Worm (Caenorhabditis elegans) whole organism, L1 larva: ENCODE results near the gene Y66A7A.9.

ENCODE experiments used
- dpl-1 ChIP-seq, 3 experiments: fragments of 150-350 bp in 2 of 3; sonication (generic microtip) in 1 of 3; optimal IDR thresholded peaks; 2 replicates each; lab custom pipeline; 2014 to 2017; ENCODE audit warnings: missing biosample characterization in 3 of 3, missing genetic modification characterization in 3 of 3, missing genetic modification reagents in 3 of 3
- jun-1 ChIP-seq: fragments of 150-350 bp; optimal IDR thresholded peaks from 2 replicates; lab custom pipeline; 2014; ENCODE audit warnings: missing biosample characterization, missing genetic modification reagents, missing genetic modification characterization
- lsy-2 ChIP-seq, 2 experiments: fragments of 150-350 bp; optimal IDR thresholded peaks; 2 replicates each; lab custom pipeline; 2014; ENCODE audit warnings: missing biosample characterization in 2 of 2, missing genetic modification characterization in 2 of 2
- mab-9 ChIP-seq: fragments of 200-800 bp; sonication (Bioruptor generic); IDR thresholded peaks from 2 replicates; pipeline ENCODE4 v1.3.6; 2022; ENCODE audit warnings: missing genetic modification reagents, missing genetic modification characterization, missing compliant biosample characterization
- nhr-12 ChIP-seq: sonication (generic microtip); optimal IDR thresholded peaks from 2 replicates; lab custom pipeline; 2017; ENCODE audit warnings: missing biosample characterization, missing genetic modification characterization
- nhr-237 ChIP-seq: fragments of 150-350 bp; optimal IDR thresholded peaks from 2 replicates; lab custom pipeline; 2014; ENCODE audit warnings: missing biosample characterization, missing genetic modification characterization
- skn-1 ChIP-seq: fragments of 150-350 bp; optimal IDR thresholded peaks from 2 replicates; lab custom pipeline; 2014; ENCODE audit warnings: missing biosample characterization, missing genetic modification characterization
- snpc-4 ChIP-seq: fragments of 150-350 bp; optimal IDR thresholded peaks from 2 replicates; lab custom pipeline; 2014; ENCODE audit warnings: missing biosample characterization, missing genetic modification characterization
- tlp-1 ChIP-seq: fragments of 150-350 bp; optimal IDR thresholded peaks from 2 replicates; lab custom pipeline; 2014; ENCODE audit warnings: missing biosample characterization, missing genetic modification characterization

DNA sequence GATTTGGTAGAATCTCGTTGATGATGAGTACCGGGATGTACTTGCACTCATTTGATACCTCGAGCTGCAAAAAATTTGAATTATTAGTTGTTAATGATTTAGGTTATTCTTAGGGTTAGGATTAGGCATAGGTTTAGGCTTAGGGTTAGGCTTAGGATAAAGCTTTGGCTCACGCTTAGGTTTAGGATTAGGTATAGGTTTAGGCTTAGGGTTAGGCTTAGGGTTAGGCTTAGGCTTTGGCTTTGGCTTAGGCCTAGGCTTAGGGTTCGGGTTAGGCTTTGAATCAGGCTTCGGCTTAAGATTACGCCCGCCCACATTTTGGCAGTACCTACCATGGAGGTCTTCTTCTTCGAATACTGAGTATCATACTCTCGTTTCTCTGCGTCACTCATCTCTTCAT lies 22.7 kb upstream of the Y66A7A.9 start:
- no peak for TF ChIP-seq skn-1 (tag; lab: Kevin White, UChicago)
- no peak for TF ChIP-seq dpl-1 (GFP tag; optimal IDR thresholded peaks at IDR 0.05; lab: Kevin White, UChicago)
- no peak for TF ChIP-seq nhr-12 (tag; lab: Kevin White, UChicago)
- TF ChIP-seq tlp-1 (tag; lab: Kevin White, UChicago), result no peak
- no peak for TF ChIP-seq snpc-4 (tag; lab: Kevin White, UChicago)
- TF ChIP-seq lsy-2 (tag; optimal IDR thresholded peaks at IDR 0.05; lab: Kevin White, UChicago), result no peak
- no peak for TF ChIP-seq jun-1 (tag; lab: Kevin White, UChicago)
- TF ChIP-seq mab-9 (GFP tag; lab: Robert Waterston, UW), result no peak
- TF ChIP-seq nhr-237 (tag; lab: Kevin White, UChicago), result no peak
